Worm (Caenorhabditis elegans) whole organism, midembryonic: ENCODE results near the gene Y54E2A.4.

Experiments used
- cog-1 ChIP-seq: sonication (generic microtip); optimal IDR thresholded peaks from 2 replicates; lab custom pipeline; 2016; ENCODE audit warnings: missing genetic modification characterization, missing compliant biosample characterization
- ztf-29 ChIP-seq: fragments of 200-800 bp; sonication (Bioruptor generic); IDR thresholded peaks from 2 replicates; pipeline ENCODE4 v1.3.6; 2022; ENCODE audit warnings: missing genetic modification reagents, missing genetic modification characterization, missing compliant biosample characterization

ce11 chrII:14820460-14820859, 66.0 kb downstream of the Y54E2A.4 start:
- no peak for TF ChIP-seq ztf-29 (GFP tag; lab: Robert Waterston, UW)
- no peak for TF ChIP-seq cog-1 (tag; lab: Kevin White, UChicago)
